Fruit fly (Drosophila melanogaster): ENCODE results near the gene Tsp66E.

The Tsp66E gene

DNA sequence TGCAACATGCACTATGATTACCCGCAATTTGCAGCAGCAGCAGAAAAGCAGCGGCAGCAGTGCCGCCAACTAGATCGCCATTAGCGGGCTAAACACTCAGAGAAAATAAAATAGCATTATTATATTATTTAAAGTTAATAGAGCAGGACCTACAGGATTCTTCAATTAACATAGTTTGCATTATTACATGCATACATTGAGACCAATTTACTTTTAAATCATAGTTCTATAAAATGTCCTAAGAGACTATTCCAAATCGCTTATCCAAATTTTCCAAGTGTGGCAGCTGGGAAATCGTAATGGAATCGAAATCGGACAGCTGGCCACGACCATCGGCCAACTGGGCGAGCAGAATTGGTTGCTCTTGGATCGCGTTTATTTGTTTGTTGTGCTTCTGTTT, 41.8 kb upstream of the Tsp66E start (continued):
- TF ChIP-seq CG18262 (tag; optimal IDR thresholded peaks at IDR 0.05) (peak; percentile 20), grau (tag; optimal IDR thresholded peaks at IDR 0.05) (peak; percentile 1), scrt (GFP tag; optimal IDR thresholded peaks at IDR 0.05) (no peak), unpg (GFP tag; optimal IDR thresholded peaks at IDR 0.05) (peak; percentile 0), ssp (GFP tag; IDR thresholded peaks at IDR 0.05) (no peak), Drgx (GFP tag; IDR thresholded peaks at IDR 0.05) (peak; percentile 89), crol (GFP tag; IDR thresholded peaks at IDR 0.05) (no peak), p53 (GFP tag; optimal IDR thresholded peaks at IDR 0.05) (no peak), CG2678 (tag; optimal IDR thresholded peaks at IDR 0.05) (peak; percentile 6), trem (tag; optimal IDR thresholded peaks at IDR 0.05) (no peak), Med (GFP tag) (peak; percentile 25), Dp (GFP tag; optimal IDR thresholded peaks at IDR 0.05) (no peak), so (GFP tag; IDR thresholded peaks at IDR 0.05) (0 out of 3 replicates have a peak, but pooled peaks have one; percentile 10), tap (tag; optimal IDR thresholded peaks at IDR 0.05) (peak; percentile 17), bsh (GFP tag; optimal IDR thresholded peaks at IDR 0.05) (peak; percentile 22 to 56), Ptx1 (GFP tag; IDR thresholded peaks at IDR 0.05) (0 out of 2 replicates have a peak, but pooled peaks have one; percentile 23), zfh1 (GFP tag; IDR thresholded peaks at IDR 0.05) (0 out of 3 replicates have a peak, but pooled peaks have one; percentile 28), Sox102F (GFP tag; optimal IDR thresholded peaks at IDR 0.05) (peak; percentile 1), E2f1 (GFP tag; IDR thresholded peaks at IDR 0.05) (0 out of 2 replicates have a peak, but pooled peaks have one; percentile 15), CG14441 (GFP tag; IDR thresholded peaks at IDR 0.05) (0 out of 2 replicates have a peak, but pooled peaks have one; percentile 34), hkb (optimal IDR thresholded peaks at IDR 0.05) (no peak), hkb (GFP tag; IDR thresholded peaks at IDR 0.05) (0 out of 2 replicates have a peak, but pooled peaks have one; percentile 18), CG6689 (GFP tag; IDR thresholded peaks at IDR 0.05) (0 out of 2 replicates have a peak, but pooled peaks have one; percentile 7), D (optimal IDR thresholded peaks at IDR 0.05) (no peak), D (GFP tag; optimal IDR thresholded peaks at IDR 0.05) (peak; percentile 1), dmrt99B (tag; optimal IDR thresholded peaks at IDR 0.05) (peak; percentile 27), CG11504 (tag; optimal IDR thresholded peaks at IDR 0.05) (peak; percentile 32), CG12104 (GFP tag; optimal IDR thresholded peaks at IDR 0.05) (no peak), gem (tag; optimal IDR thresholded peaks at IDR 0.05) (peak; percentile 19), stc (GFP tag; IDR thresholded peaks at IDR 0.05) (0 out of 2 replicates have a peak, but pooled peaks have one; percentile 15), CG3407 (GFP tag; optimal IDR thresholded peaks at IDR 0.05) (no peak), dmrt11E (tag; optimal IDR thresholded peaks at IDR 0.05) (no peak), Kr (GFP tag; optimal IDR thresholded peaks at IDR 0.05) (no peak), CG11456 (GFP tag; IDR thresholded peaks at IDR 0.05) (no peak), phol (tag; optimal IDR thresholded peaks at IDR 0.05) (peak; percentile 36), prd (optimal IDR thresholded peaks at IDR 0.05) (no peak), prd (GFP tag; IDR thresholded peaks at IDR 0.05) (peak; percentile 58; the same call in 2 of the 3 replicates), Deaf1 (tag; optimal IDR thresholded peaks at IDR 0.05) (no peak), row (GFP tag; IDR thresholded peaks at IDR 0.05) (peak; percentile 35; the same call in 1 of the 3 replicates), ara (GFP tag; IDR thresholded peaks at IDR 0.05) (peak; percentile 42; the same call in 1 of the 2 replicates), CG10366 (GFP tag; IDR thresholded peaks at IDR 0.05) (0 out of 2 replicates have a peak, but pooled peaks have one; percentile 12), dpn (GFP tag; optimal IDR thresholded peaks at IDR 0.05) (no peak)

DNA sequence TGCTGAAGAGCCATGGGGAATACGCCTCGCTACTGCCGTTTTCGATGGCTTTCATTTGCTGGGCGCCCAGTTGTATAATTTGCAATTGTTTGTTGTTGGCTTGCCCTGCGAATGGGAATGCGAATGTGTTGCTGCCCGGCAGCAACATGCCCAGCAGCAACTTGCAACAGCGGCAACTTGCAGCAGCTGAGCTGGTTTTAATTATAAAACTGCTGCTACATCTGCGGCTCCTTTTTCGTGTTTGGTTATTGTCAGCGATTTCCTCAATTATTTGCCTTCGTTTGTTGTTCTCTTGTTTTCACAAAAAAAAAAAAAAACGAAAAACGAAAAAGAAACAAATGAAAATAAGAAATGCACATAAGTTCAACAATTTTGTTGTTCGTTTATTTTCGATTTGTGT, 41.3 kb upstream of the Tsp66E start:
- no peak for TF ChIP-seq Dref (GFP tag; IDR thresholded peaks at IDR 0.05)
- no peak for TF ChIP-seq nerfin-2 (GFP tag; IDR thresholded peaks at IDR 0.05; ENCODE audit: partially characterized antibody)
- no peak for TF ChIP-seq Hmr (GFP tag; optimal IDR thresholded peaks at IDR 0.05)
- TF ChIP-seq sens (GFP tag) = peak; percentile 70
